Worm (Caenorhabditis elegans) whole organism, late embryonic: ENCODE results near the gene M176.5.

Source experiments
- C08G9.2 ChIP-seq: sonication (generic microtip); optimal IDR thresholded peaks from 2 replicates; lab custom pipeline; 2016; ENCODE audit warnings: mild to moderate bottlenecking, missing genetic modification characterization, moderate library complexity, missing compliant biosample characterization
- C38D4.7 ChIP-seq: fragments of 200-800 bp; sonication (Bioruptor generic); optimal IDR thresholded peaks from 2 replicates; lab custom pipeline; 2018; ENCODE audit warnings: mild to moderate bottlenecking, missing genetic modification characterization, moderate library complexity, missing compliant biosample characterization
- F13H6.1 ChIP-seq: sonication (generic microtip); optimal IDR thresholded peaks from 2 replicates; lab custom pipeline; 2016; ENCODE audit warnings: missing genetic modification characterization, missing compliant biosample characterization
- K09A11.1 ChIP-seq: sonication (generic microtip); optimal IDR thresholded peaks from 2 replicates; lab custom pipeline; 2017; ENCODE audit warnings: antibody characterized with exemption, mild to moderate bottlenecking, missing genetic modification characterization, missing compliant biosample characterization; ENCODE audit not compliant: insufficient read depth
- T23F11.4 ChIP-seq: fragments of 200-800 bp; sonication (Bioruptor generic); optimal IDR thresholded peaks from 2 replicates; lab custom pipeline; 2018; ENCODE audit warnings: mild to moderate bottlenecking, missing genetic modification characterization, missing compliant biosample characterization
- Y22D7AL.16 ChIP-seq: sonication (generic microtip); optimal IDR thresholded peaks from 2 replicates; lab custom pipeline; 2016; ENCODE audit warnings: missing genetic modification characterization, missing compliant biosample characterization
- ceh-18 ChIP-seq: sonication (generic microtip); optimal IDR thresholded peaks from 2 replicates; lab custom pipeline; 2016; ENCODE audit warnings: missing genetic modification characterization, missing compliant biosample characterization
- ceh-2 ChIP-seq: sonication (generic microtip); optimal IDR thresholded peaks from 2 replicates; lab custom pipeline; 2016; ENCODE audit warnings: missing genotype, missing genetic modification characterization, missing compliant biosample characterization
- ceh-24 ChIP-seq: sonication (generic microtip); optimal IDR thresholded peaks from 2 replicates; lab custom pipeline; 2016; ENCODE audit warnings: mild to moderate bottlenecking, missing genetic modification characterization, missing compliant biosample characterization
- ceh-34 ChIP-seq: sonication (generic microtip); optimal IDR thresholded peaks from 2 replicates; lab custom pipeline; 2016; ENCODE audit warnings: mild to moderate bottlenecking, missing genetic modification characterization, missing compliant biosample characterization
- ceh-45 ChIP-seq: fragments of 200-800 bp; sonication (Bioruptor generic); IDR thresholded peaks from 2 replicates; pipeline ENCODE4 v1.3.6; 2022; ENCODE audit warnings: missing genetic modification reagents, missing genetic modification characterization, missing compliant biosample characterization
- ceh-48 ChIP-seq: sonication (generic microtip); optimal IDR thresholded peaks from 2 replicates; lab custom pipeline; 2016; ENCODE audit warnings: missing genetic modification characterization, inconsistent platforms, missing compliant biosample characterization
- ceh-6 ChIP-seq: fragments of 200-800 bp; sonication (Bioruptor generic); optimal IDR thresholded peaks from 2 replicates; lab custom pipeline; 2018; ENCODE audit warnings: mild to moderate bottlenecking, missing genetic modification characterization, missing compliant biosample characterization
- ceh-9 ChIP-seq: sonication (generic microtip); optimal IDR thresholded peaks from 2 replicates; lab custom pipeline; 2016; ENCODE audit warnings: mild to moderate bottlenecking, missing genetic modification characterization, inconsistent platforms, missing compliant biosample characterization
- dmd-4 ChIP-seq: sonication (generic microtip); optimal IDR thresholded peaks from 2 replicates; lab custom pipeline; 2016; ENCODE audit warnings: borderline replicate concordance, missing genetic modification characterization, missing compliant biosample characterization
- elt-4 ChIP-seq: sonication (generic microtip); optimal IDR thresholded peaks from 2 replicates; lab custom pipeline; 2016; ENCODE audit warnings: missing genetic modification characterization, missing compliant biosample characterization
- fax-1 ChIP-seq: sonication (generic microtip); optimal IDR thresholded peaks from 2 replicates; lab custom pipeline; 2016; ENCODE audit warnings: missing genotype, missing genetic modification characterization, missing compliant biosample characterization
- fkh-10 ChIP-seq: fragments of 150-350 bp; optimal IDR thresholded peaks from 2 replicates; lab custom pipeline; 2014; ENCODE audit warnings: missing biosample characterization, missing genetic modification reagents, missing genetic modification characterization
- fkh-6 ChIP-seq: sonication (generic microtip); optimal IDR thresholded peaks from 2 replicates; lab custom pipeline; 2016; ENCODE audit warnings: missing genetic modification characterization, missing compliant biosample characterization
- gmeb-2 ChIP-seq: sonication (generic microtip); optimal IDR thresholded peaks from 2 replicates; lab custom pipeline; 2016; ENCODE audit warnings: missing genetic modification characterization, inconsistent platforms, missing compliant biosample characterization
- hlh-13 ChIP-seq: fragments of 200-800 bp; sonication (Bioruptor generic); optimal IDR thresholded peaks from 2 replicates; lab custom pipeline; 2018; ENCODE audit warnings: mild to moderate bottlenecking, missing genetic modification characterization, missing compliant biosample characterization
- hlh-30 ChIP-seq: sonication (generic microtip); optimal IDR thresholded peaks from 2 replicates; lab custom pipeline; 2017; ENCODE audit warnings: antibody characterized with exemption, missing genetic modification characterization, missing compliant biosample characterization; ENCODE audit not compliant: insufficient read depth
- hlh-6 ChIP-seq: sonication (generic microtip); optimal IDR thresholded peaks from 2 replicates; lab custom pipeline; 2016; ENCODE audit warnings: missing genotype, missing genetic modification characterization, missing compliant biosample characterization
- madf-2 ChIP-seq: sonication (generic microtip); optimal IDR thresholded peaks from 2 replicates; lab custom pipeline; 2017; ENCODE audit warnings: missing genetic modification characterization, missing compliant biosample characterization
- mec-3 ChIP-seq: sonication (generic microtip); optimal IDR thresholded peaks from 2 replicates; lab custom pipeline; 2016; ENCODE audit warnings: borderline replicate concordance, missing genetic modification characterization, missing compliant biosample characterization
- nfya-1 ChIP-seq: sonication (generic microtip); optimal IDR thresholded peaks from 2 replicates; lab custom pipeline; 2017; ENCODE audit warnings: missing genetic modification characterization, mild to moderate bottlenecking, missing compliant biosample characterization, antibody characterized with exemption, moderate library complexity
- nhr-11 ChIP-seq: fragments of 150-350 bp; optimal IDR thresholded peaks from 2 replicates; lab custom pipeline; 2014; ENCODE audit warnings: missing biosample characterization, missing genetic modification characterization
- odd-2 ChIP-seq: sonication (generic microtip); optimal IDR thresholded peaks from 2 replicates; lab custom pipeline; 2017; ENCODE audit warnings: antibody characterized with exemption, mild to moderate bottlenecking, missing genetic modification characterization, missing compliant biosample characterization
- pag-3 ChIP-seq: sonication (generic microtip); optimal IDR thresholded peaks from 2 replicates; lab custom pipeline; 2016; ENCODE audit warnings: missing compliant biosample characterization, missing genetic modification characterization, borderline replicate concordance
- pha-4 ChIP-seq: fragments of 150-350 bp; optimal IDR thresholded peaks from 2 replicates; lab custom pipeline; 2018; ENCODE audit warnings: missing biosample characterization, missing genetic modification reagents, missing genetic modification characterization
- ref-2 ChIP-seq: sonication (generic microtip); optimal IDR thresholded peaks from 2 replicates; lab custom pipeline; 2016; ENCODE audit warnings: missing genetic modification characterization, missing compliant biosample characterization
- sdc-2 ChIP-seq: sonication (generic microtip); optimal IDR thresholded peaks from 2 replicates; lab custom pipeline; 2016; ENCODE audit warnings: missing genotype, missing genetic modification characterization, missing compliant biosample characterization
- sox-4 ChIP-seq: sonication (generic microtip); optimal IDR thresholded peaks from 2 replicates; lab custom pipeline; 2017; ENCODE audit warnings: mild to moderate bottlenecking, missing genetic modification characterization, inconsistent platforms, missing compliant biosample characterization
- syd-9 ChIP-seq: sonication (generic microtip); optimal IDR thresholded peaks from 2 replicates; lab custom pipeline; 2016; ENCODE audit warnings: mild to moderate bottlenecking, missing genetic modification characterization, moderate library complexity, missing compliant biosample characterization
- tbx-2 ChIP-seq: sonication (generic microtip); optimal IDR thresholded peaks from 2 replicates; lab custom pipeline; 2016; ENCODE audit warnings: missing genetic modification characterization, missing compliant biosample characterization
- tbx-7 ChIP-seq: sonication (generic microtip); optimal IDR thresholded peaks from 2 replicates; lab custom pipeline; 2016; ENCODE audit warnings: missing genotype, missing genetic modification characterization, missing compliant biosample characterization
- ttx-3 ChIP-seq: sonication (generic microtip); optimal IDR thresholded peaks from 2 replicates; lab custom pipeline; 2016; ENCODE audit warnings: missing genetic modification reagents, missing genetic modification characterization, missing compliant biosample characterization
- unc-42 ChIP-seq: sonication (generic microtip); optimal IDR thresholded peaks from 2 replicates; lab custom pipeline; 2016; ENCODE audit warnings: missing genotype, missing genetic modification characterization, missing compliant biosample characterization
- unc-55 ChIP-seq: sonication (generic microtip); optimal IDR thresholded peaks from 2 replicates; lab custom pipeline; 2017; ENCODE audit warnings: missing biosample characterization, missing genetic modification reagents, missing genetic modification characterization
- unc-86 ChIP-seq: sonication (generic microtip); optimal IDR thresholded peaks from 2 replicates; lab custom pipeline; 2016; ENCODE audit warnings: missing genetic modification characterization, missing compliant biosample characterization
- zip-5 ChIP-seq: sonication (generic microtip); optimal IDR thresholded peaks from 2 replicates; lab custom pipeline; 2016; ENCODE audit warnings: missing genetic modification characterization, missing compliant biosample characterization
- ztf-16 ChIP-seq: sonication (generic microtip); optimal IDR thresholded peaks from 2 replicates; lab custom pipeline; 2017; ENCODE audit warnings: missing genetic modification characterization, missing compliant biosample characterization

Gene M176.5

ce11 chrII:9397496-9397895, 30.0 kb downstream of the M176.5 start, which contains the start of gene Y51B9A.9:
Gene Y51B9A.9, minus strand, starts transcription at chrII:9397596.
- TF ChIP-seq fkh-10 (GFP tag; lab: Kevin White, UChicago) (no peak), madf-2 (tag; lab: Kevin White, UChicago) (no peak), ceh-24 (tag; lab: Kevin White, UChicago) (no peak), ceh-6 (GFP tag; lab: Kevin White, UChicago) (no peak), dmd-4 (tag; lab: Kevin White, UChicago) (no peak), tbx-2 (tag; lab: Kevin White, UChicago) (no peak), hlh-6 (no peak), gmeb-2 (tag; lab: Kevin White, UChicago) (no peak), sox-4 (tag; lab: Kevin White, UChicago) (no peak), pag-3 (no peak), tbx-7 (no peak), ref-2 (tag; lab: Kevin White, UChicago) (no peak), hlh-13 (GFP tag; lab: Kevin White, UChicago) (no peak), ceh-2 (tag; lab: Kevin White, UChicago) (no peak), fax-1 (tag; lab: Kevin White, UChicago) (no peak), nhr-11 (tag; lab: Kevin White, UChicago) (no peak), sdc-2 (no peak), elt-4 (no peak), nfya-1 (tag; lab: Kevin White, UChicago) (no peak)

- TF ChIP-seq ceh-6 (GFP tag; lab: Kevin White, UChicago) = no peak
- TF ChIP-seq mec-3 = no peak
- TF ChIP-seq ceh-18 (tag; lab: Kevin White, UChicago) = no peak
- TF ChIP-seq ceh-34 (tag; lab: Kevin White, UChicago) = no peak
- no peak for TF ChIP-seq ceh-48 (tag; lab: Kevin White, UChicago)
- no peak for TF ChIP-seq ceh-45
- no peak for TF ChIP-seq Y22D7AL.16
- TF ChIP-seq ztf-16 (tag; lab: Kevin White, UChicago) = no peak
- TF ChIP-seq gmeb-2 (tag; lab: Kevin White, UChicago) = no peak
- TF ChIP-seq unc-86 (tag; lab: Kevin White, UChicago) = no peak
- TF ChIP-seq ttx-3 (tag; lab: Kevin White, UChicago) = no peak
- no peak for TF ChIP-seq hlh-30 (tag; lab: Kevin White, UChicago)
- no peak for TF ChIP-seq ref-2 (tag; lab: Kevin White, UChicago)
- no peak for TF ChIP-seq madf-2 (tag; lab: Kevin White, UChicago)
- no peak for TF ChIP-seq sdc-2
- TF ChIP-seq syd-9 (tag; lab: Kevin White, UChicago) = no peak
- no peak for TF ChIP-seq pha-4
- no peak for TF ChIP-seq unc-55
These were observed 34.8 kb downstream of the M176.5 start, which contains the start of gene lido-17 for ce11 chrII:9392724-9393123. Gene lido-17, minus strand, starts transcription at chrII:9392824.

ce11 chrII:9385241-9385640, 42.3 kb downstream of the M176.5 start, which contains the start of gene C06C3.7:
Gene C06C3.7, plus strand, starts transcription at chrII:9385541.
- no peak for TF ChIP-seq odd-2 (tag; lab: Kevin White, UChicago)
- no peak for TF ChIP-seq madf-2 (tag; lab: Kevin White, UChicago)
- TF ChIP-seq tbx-2 (tag; lab: Kevin White, UChicago) = no peak
- no peak for TF ChIP-seq ceh-9 (tag; lab: Kevin White, UChicago)
- no peak for TF ChIP-seq fkh-6 (tag; lab: Kevin White, UChicago)
- TF ChIP-seq zip-5 (tag; lab: Kevin White, UChicago) = no peak
- TF ChIP-seq F13H6.1 = no peak
- no peak for TF ChIP-seq C38D4.7
- TF ChIP-seq, all 69 proteins: peak for 0

- TF ChIP-seq K09A11.1 (no peak), C08G9.2 (tag; lab: Kevin White, UChicago) (no peak), dmd-4 (tag; lab: Kevin White, UChicago) (no peak), T23F11.4 (GFP tag; lab: Kevin White, UChicago) (no peak), elt-4 (no peak), unc-42 (no peak), ceh-9 (tag; lab: Kevin White, UChicago) (no peak), hlh-13 (GFP tag; lab: Kevin White, UChicago) (no peak)
These were observed 47.7 kb downstream of the M176.5 start, which contains the start of gene srh-48 for ce11 chrII:9379796-9380195. Gene srh-48, plus strand, starts transcription at chrII:9380096.
